Worm (Caenorhabditis elegans) whole organism, L2 larva: ENCODE measurements around the gene Y73B3B.3.
"Not testable (repeated sequence)": the region's sequence is repeated elsewhere in the genome, so short reads cannot be mapped to it uniquely, and the experiment has no call there.

Experiments used
- F13H6.1 ChIP-seq: sonication (generic microtip); optimal IDR thresholded peaks from 2 replicates; lab custom pipeline; 2016; ENCODE audit warnings: missing genetic modification characterization, missing compliant biosample characterization
- ZK546.5 ChIP-seq: sonication (generic microtip); optimal IDR thresholded peaks from 2 replicates; lab custom pipeline; 2017; ENCODE audit warnings: missing biosample characterization, missing genetic modification characterization
- ama-1 ChIP-seq: fragments of 150-350 bp; optimal IDR thresholded peaks from 2 replicates; lab custom pipeline; 2018; ENCODE audit warnings: inconsistent platforms
- blmp-1 ChIP-seq: sonication (generic microtip); optimal IDR thresholded peaks from 2 replicates; lab custom pipeline; 2017; ENCODE audit warnings: missing genetic modification characterization, mild to moderate bottlenecking, missing compliant biosample characterization, antibody characterized with exemption, moderate library complexity; ENCODE audit not compliant: insufficient read depth
- sem-4 ChIP-seq: fragments of 150-350 bp; optimal IDR thresholded peaks from 2 replicates; lab custom pipeline; 2014; ENCODE audit warnings: missing biosample characterization, missing genetic modification reagents, missing genetic modification characterization
- snpc-4 ChIP-seq: fragments of 150-350 bp; optimal IDR thresholded peaks from 2 replicates; lab custom pipeline; 2014; ENCODE audit warnings: missing biosample characterization, missing genetic modification characterization

The Y73B3B.3 gene

DNA sequence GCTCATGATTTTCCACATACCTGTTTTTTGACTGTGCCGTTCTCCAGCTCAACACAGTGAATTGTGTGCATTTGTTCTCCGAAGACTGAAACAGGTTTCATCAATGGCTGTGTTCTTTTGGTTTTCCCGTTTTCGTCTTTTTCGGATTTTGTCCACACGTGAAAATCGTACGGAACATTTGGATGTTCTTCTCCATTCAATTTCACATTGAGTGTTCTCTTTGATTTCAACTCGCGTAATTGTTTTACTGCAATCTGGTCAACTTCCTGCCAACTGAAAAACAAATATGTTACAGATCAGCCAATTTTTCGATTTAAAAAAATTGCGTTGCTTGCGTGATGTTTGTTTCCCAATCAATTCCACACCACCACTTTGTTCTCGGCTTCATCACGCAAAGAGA is 19.6 kb downstream of the Y73B3B.3 start, which contains the start of gene AC8.3:
Gene AC8.3, minus strand, starts transcription at position 101 of the 400 bp plus-strand sequence.
- TF ChIP-seq F13H6.1 (tag; lab: Kevin White, UChicago); ZK546.5 (tag; lab: Kevin White, UChicago); sem-4: not testable (repeated sequence)

DNA sequence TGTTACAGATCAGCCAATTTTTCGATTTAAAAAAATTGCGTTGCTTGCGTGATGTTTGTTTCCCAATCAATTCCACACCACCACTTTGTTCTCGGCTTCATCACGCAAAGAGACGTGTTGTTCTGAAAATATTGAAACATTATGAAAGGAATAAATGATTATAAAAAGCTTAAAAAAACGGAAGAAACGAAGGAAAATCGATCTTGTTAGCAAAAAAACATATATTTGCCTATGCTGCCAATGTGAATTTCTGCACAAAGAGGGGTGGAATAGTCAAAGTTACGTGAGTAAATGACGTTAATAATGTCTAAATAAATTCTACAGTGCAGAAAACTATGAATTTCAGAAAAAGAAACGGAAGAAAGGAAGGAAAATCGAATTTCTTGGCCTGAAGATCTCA is 29.3 kb downstream of the Y73B3B.3 start, which contains the start of gene AC8.10:
Gene AC8.10, minus strand, starts transcription at position 101 of the 400 bp plus-strand sequence.
- not testable (repeated sequence) for TF ChIP-seq ama-1 (lab: Kevin White, UChicago); snpc-4 (tag; lab: Kevin White, UChicago); blmp-1
- TF ChIP-seq, all 48 proteins: peak for 0; not testable (repeated sequence) for 48
